Fruit fly (Drosophila melanogaster): ENCODE measurements around the gene Amt.

Amt gene

dm6 chr3R:15242186-15243045 lies 6.5 kb downstream of the Amt start, which contains the start of the genes tefu and Hsc70-4 (continued):
- peak; percentile 31 for TF ChIP-seq odd (GFP tag; optimal IDR thresholded peaks at IDR 0.05)
- TF ChIP-seq ATbp (GFP tag; optimal IDR thresholded peaks at IDR 0.05) = peak; percentile 31
- peak; percentile 86 for TF ChIP-seq ind (GFP tag; optimal IDR thresholded peaks at IDR 0.05)
- peak; percentile 83 for TF ChIP-seq CG1024 (GFP tag; IDR thresholded peaks at IDR 0.05)
- peak; percentile 60 for TF ChIP-seq CG7786 (GFP tag; optimal IDR thresholded peaks at IDR 0.05)
- peak; percentile 14 for TF ChIP-seq Side (GFP tag; optimal IDR thresholded peaks at IDR 0.05)
- peak in 1 of 2 experiments; percentile 82 for TF ChIP-seq Eip74EF (GFP tag; optimal IDR thresholded peaks at IDR 0.05)
- peak; percentile 48 for TF ChIP-seq CG13624 (GFP tag; optimal IDR thresholded peaks at IDR 0.05)
- peak; percentile 72; the same call in 1 of the 2 replicates for TF ChIP-seq CG6272 (GFP tag; IDR thresholded peaks at IDR 0.05)
- no peak for TF ChIP-seq zf30C (GFP tag; optimal IDR thresholded peaks at IDR 0.05)
- peak; percentile 14 for TF ChIP-seq CG7987 (GFP tag; optimal IDR thresholded peaks at IDR 0.05)
- peak; percentile 14 for TF ChIP-seq trh (GFP tag; optimal IDR thresholded peaks at IDR 0.05)
- peak; percentile 76 for TF ChIP-seq NC2α (GFP tag; optimal IDR thresholded peaks at IDR 0.05)
- TF ChIP-seq p53 (GFP tag; optimal IDR thresholded peaks at IDR 0.05) = peak; percentile 1
- peak; percentile 80 for TF ChIP-seq CG1603 (tag; optimal IDR thresholded peaks at IDR 0.05)
- no peak for TF ChIP-seq yki (optimal IDR thresholded peaks at IDR 0.05)
- no peak for TF ChIP-seq pita (GFP tag; optimal IDR thresholded peaks at IDR 0.05)
- no peak for TF ChIP-seq Doc2 (GFP tag; IDR thresholded peaks at IDR 0.05)
- TF ChIP-seq CG1233 (GFP tag; optimal IDR thresholded peaks at IDR 0.05) = peak; percentile 61
- no peak for TF ChIP-seq CG2712 (tag; optimal IDR thresholded peaks at IDR 0.05)
- TF ChIP-seq Abd-B (GFP tag; optimal IDR thresholded peaks at IDR 0.05) = peak; percentile 92
- TF ChIP-seq CG42726 (GFP tag; IDR thresholded peaks at IDR 0.05; ENCODE audit: partially characterized antibody) = peak; percentile 68
- peak; percentile 23 for TF ChIP-seq CG10274 (GFP tag; optimal IDR thresholded peaks at IDR 0.05)
- TF ChIP-seq Fer2 (tag; optimal IDR thresholded peaks at IDR 0.05) = peak; percentile 21
- no peak for TF ChIP-seq usp (GFP tag; optimal IDR thresholded peaks at IDR 0.05)
- peak; percentile 74 for TF ChIP-seq CG15514 (GFP tag; optimal IDR thresholded peaks at IDR 0.05)
- peak; percentile 97 for TF ChIP-seq CG2116 (GFP tag; optimal IDR thresholded peaks at IDR 0.05)
- peak; percentile 75; the same call in 2 of the 3 replicates for TF ChIP-seq CG3726 (GFP tag; IDR thresholded peaks at IDR 0.05)
- TF ChIP-seq MBD-R2 (GFP tag; IDR thresholded peaks at IDR 0.05) = peak; percentile 58
- peak; percentile 79 for TF ChIP-seq run (tag; optimal IDR thresholded peaks at IDR 0.05)
- peak; percentile 64 for TF ChIP-seq B-H2 (GFP tag; optimal IDR thresholded peaks at IDR 0.05)
- peak; percentile 12 for TF ChIP-seq sima (GFP tag; optimal IDR thresholded peaks at IDR 0.05)
- peak; percentile 54 for TF ChIP-seq Max (GFP tag; optimal IDR thresholded peaks at IDR 0.05)
- peak; percentile 76 for TF ChIP-seq CG18619 (GFP tag; optimal IDR thresholded peaks at IDR 0.05)
- TF ChIP-seq CG12659 (GFP tag; optimal IDR thresholded peaks at IDR 0.05) = peak; percentile 80
- TF ChIP-seq Trl (optimal IDR thresholded peaks at IDR 0.05) = no peak
- peak; percentile 47 for TF ChIP-seq Trl (GFP tag; optimal IDR thresholded peaks at IDR 0.05)
- TF ChIP-seq bowl (GFP tag; IDR thresholded peaks at IDR 0.05) = no peak
- TF ChIP-seq Dfd (GFP tag; optimal IDR thresholded peaks at IDR 0.05) = peak in 1 of 2 experiments; percentile 79
- peak; percentile 50 for TF ChIP-seq CG8388 (GFP tag; optimal IDR thresholded peaks at IDR 0.05)
- peak; percentile 53; the same call in 2 of the 3 replicates for TF ChIP-seq CG14050 (GFP tag; IDR thresholded peaks at IDR 0.05)
- TF ChIP-seq HmgD (GFP tag; optimal IDR thresholded peaks at IDR 0.05) = peak; percentile 34
- TF ChIP-seq gsb-n (tag; optimal IDR thresholded peaks at IDR 0.05) = peak; percentile 55
- peak in 2 of 3 experiments; percentile 64 to 93 for TF ChIP-seq lola (GFP tag; optimal IDR thresholded peaks at IDR 0.05)
- TF ChIP-seq tgo (GFP tag; IDR thresholded peaks at IDR 0.05) = peak; percentile 80
- TF ChIP-seq CG7839 (tag; optimal IDR thresholded peaks at IDR 0.05) = peak; percentile 76
- TF ChIP-seq Sin3A (optimal IDR thresholded peaks at IDR 0.05) = peak; percentile 96
- peak; percentile 58 for TF ChIP-seq BEAF-32 (GFP tag; optimal IDR thresholded peaks at IDR 0.05)
- peak; percentile 40 for TF ChIP-seq CG2202 (tag; optimal IDR thresholded peaks at IDR 0.05)

Data from whole organism, embryonic.